Fruit fly (Drosophila melanogaster): ENCODE measurements around the gene AstCC.

Gene AstCC

dm6 chr2L:11048307-11048706 lies 36.7 kb downstream of the AstCC start:
- TF ChIP-seq insv (optimal IDR thresholded peaks at IDR 0.05) (no peak), h (optimal IDR thresholded peaks at IDR 0.05) (no peak), Sin3A (optimal IDR thresholded peaks at IDR 0.05) (no peak), psq (optimal IDR thresholded peaks at IDR 0.05) (no peak), ttk (optimal IDR thresholded peaks at IDR 0.05) (no peak), Myc (optimal IDR thresholded peaks at IDR 0.05) (no peak)

dm6 chr2L:11046051-11046450 lies 39.0 kb downstream of the AstCC start:
- TF ChIP-seq Myc (optimal IDR thresholded peaks at IDR 0.05) (no peak), Sin3A (optimal IDR thresholded peaks at IDR 0.05) (no peak), h (optimal IDR thresholded peaks at IDR 0.05) (no peak), ttk (optimal IDR thresholded peaks at IDR 0.05) (no peak), psq (optimal IDR thresholded peaks at IDR 0.05) (no peak), insv (optimal IDR thresholded peaks at IDR 0.05) (no peak)

- TF ChIP-seq Myc (optimal IDR thresholded peaks at IDR 0.05) (no peak), h (optimal IDR thresholded peaks at IDR 0.05) (no peak), insv (optimal IDR thresholded peaks at IDR 0.05) (no peak), psq (optimal IDR thresholded peaks at IDR 0.05) (no peak), Sin3A (optimal IDR thresholded peaks at IDR 0.05) (no peak), ttk (optimal IDR thresholded peaks at IDR 0.05) (no peak)
Measured at dm6 chr2L:11045467-11045914, 39.5 kb downstream of the AstCC start.

dm6 chr2L:11044678-11045466 lies 40.2 kb downstream of the AstCC start:
- TF ChIP-seq h (optimal IDR thresholded peaks at IDR 0.05) (no peak), ttk (optimal IDR thresholded peaks at IDR 0.05) (no peak), insv (optimal IDR thresholded peaks at IDR 0.05) (no peak), Myc (optimal IDR thresholded peaks at IDR 0.05) (no peak)

- no peak for TF ChIP-seq Myc (optimal IDR thresholded peaks at IDR 0.05)
- TF ChIP-seq insv (optimal IDR thresholded peaks at IDR 0.05), result no peak
- TF ChIP-seq psq (optimal IDR thresholded peaks at IDR 0.05), result no peak
- no peak for TF ChIP-seq Sin3A (optimal IDR thresholded peaks at IDR 0.05)
- TF ChIP-seq h (optimal IDR thresholded peaks at IDR 0.05), result no peak
Measured at dm6 chr2L:11041785-11042184, 43.2 kb downstream of the AstCC start.

- TF ChIP-seq Sin3A (optimal IDR thresholded peaks at IDR 0.05) (no peak), ttk (optimal IDR thresholded peaks at IDR 0.05) (no peak), Myc (optimal IDR thresholded peaks at IDR 0.05) (no peak), insv (optimal IDR thresholded peaks at IDR 0.05) (no peak), psq (optimal IDR thresholded peaks at IDR 0.05) (no peak), h (optimal IDR thresholded peaks at IDR 0.05) (no peak)
Measured at dm6 chr2L:11041074-11041473, 44.0 kb downstream of the AstCC start.

dm6 chr2L:11039548-11040144 lies 45.4 kb downstream of the AstCC start:
- TF ChIP-seq Sin3A (optimal IDR thresholded peaks at IDR 0.05), result no peak
- TF ChIP-seq psq (optimal IDR thresholded peaks at IDR 0.05), result no peak
- TF ChIP-seq h (optimal IDR thresholded peaks at IDR 0.05), result no peak
- no peak for TF ChIP-seq ttk (optimal IDR thresholded peaks at IDR 0.05)
- TF ChIP-seq insv (optimal IDR thresholded peaks at IDR 0.05), result no peak
- TF ChIP-seq Myc (optimal IDR thresholded peaks at IDR 0.05), result no peak

dm6 chr2L:11038918-11039317 lies 46.1 kb downstream of the AstCC start:
- TF ChIP-seq h (optimal IDR thresholded peaks at IDR 0.05) (no peak), ttk (optimal IDR thresholded peaks at IDR 0.05) (no peak), Myc (optimal IDR thresholded peaks at IDR 0.05) (no peak), Sin3A (optimal IDR thresholded peaks at IDR 0.05) (no peak), insv (optimal IDR thresholded peaks at IDR 0.05) (no peak), psq (optimal IDR thresholded peaks at IDR 0.05) (no peak)

dm6 chr2L:11037583-11038517 lies 47.2 kb downstream of the AstCC start:
- TF ChIP-seq Myc (optimal IDR thresholded peaks at IDR 0.05) (no peak), h (optimal IDR thresholded peaks at IDR 0.05) (no peak), Sin3A (optimal IDR thresholded peaks at IDR 0.05) (no peak), ttk (optimal IDR thresholded peaks at IDR 0.05) (no peak), insv (optimal IDR thresholded peaks at IDR 0.05) (no peak), psq (optimal IDR thresholded peaks at IDR 0.05) (no peak)

- TF ChIP-seq insv (optimal IDR thresholded peaks at IDR 0.05) (no peak), ttk (optimal IDR thresholded peaks at IDR 0.05) (no peak), Myc (optimal IDR thresholded peaks at IDR 0.05) (no peak), Sin3A (optimal IDR thresholded peaks at IDR 0.05) (no peak), psq (optimal IDR thresholded peaks at IDR 0.05) (no peak), h (optimal IDR thresholded peaks at IDR 0.05) (no peak)
Measured at dm6 chr2L:11034495-11034894, 50.5 kb downstream of the AstCC start, which contains the start of gene CG18666. Gene CG18666 (plus strand): TSS chr2L:11034795.
